Fruit fly (Drosophila melanogaster) whole organism, wandering third instar larva: ENCODE measurements around the gene plum.

ENCODE experiments used
- Abd-B ChIP-seq: fragments of >200 bp; optimal IDR thresholded peaks from 2 replicates; lab custom pipeline; 2017; ENCODE audit warnings: missing biosample characterization, missing genetic modification characterization
- CG9705 ChIP-seq: fragments of 200-800 bp; sonication (Bioruptor generic); optimal IDR thresholded peaks from 2 replicates; lab custom pipeline; 2018; ENCODE audit warnings: missing biosample characterization, mild to moderate bottlenecking, missing genetic modification characterization
- CrebA ChIP-seq: fragments of 200-800 bp; sonication (Bioruptor generic); optimal IDR thresholded peaks from 2 replicates; lab custom pipeline; 2016; ENCODE audit warnings: missing biosample characterization, mild to moderate bottlenecking, missing genetic modification characterization, borderline replicate concordance
- Dfd ChIP-seq: fragments of >200 bp; optimal IDR thresholded peaks from 2 replicates; lab custom pipeline; 2017; ENCODE audit warnings: missing biosample characterization, missing genetic modification characterization
- Dif ChIP-seq: fragments of 200-275, 200-300 bp; sonication (Bioruptor generic); optimal IDR thresholded peaks from 2 replicates; lab custom pipeline; 2018; ENCODE audit warnings: missing biosample characterization, missing genetic modification characterization; ENCODE audit not compliant: partially characterized antibody
- HLH106 ChIP-seq: fragments of 200-800 bp; optimal IDR thresholded peaks from 3 replicates; lab custom pipeline; 2019; ENCODE audit warnings: missing biosample characterization, mild to moderate bottlenecking, missing genetic modification characterization, moderate library complexity
- Hnf4 ChIP-seq: fragments of 200-800 bp; sonication (Bioruptor generic); optimal IDR thresholded peaks from 2 replicates; lab custom pipeline; 2016; ENCODE audit warnings: missing biosample characterization, mild to moderate bottlenecking, missing genetic modification characterization
- Hr78 ChIP-seq: fragments of >200 bp; optimal IDR thresholded peaks from 2 replicates; lab custom pipeline; 2017; ENCODE audit warnings: missing biosample characterization, missing genetic modification characterization
- Jra ChIP-seq: sonication (Bioruptor generic); optimal IDR thresholded peaks from 2 replicates; lab custom pipeline; 2016; ENCODE audit warnings: missing biosample characterization, missing genetic modification characterization
- N ChIP-seq: fragments of >200 bp; optimal IDR thresholded peaks from 2 replicates; lab custom pipeline; 2018; ENCODE audit warnings: missing biosample characterization, missing external identifiers, missing genetic modification characterization
- OdsH ChIP-seq: fragments of 200-800 bp; sonication (Bioruptor generic); optimal IDR thresholded peaks from 2 replicates; lab custom pipeline; 2016; ENCODE audit warnings: missing biosample characterization, mild to moderate bottlenecking, missing genetic modification characterization
- Rel ChIP-seq, 2 experiments: fragments of 200-800 bp; sonication (Bioruptor generic) in 1 of 2; optimal IDR thresholded peaks; 2 replicates in 1 of 2; 3 replicates in 1 of 2; lab custom pipeline; 2016 to 2019; ENCODE audit warnings: mild to moderate bottlenecking in 2 of 2, missing biosample characterization in 2 of 2, missing genetic modification characterization in 2 of 2, moderate library complexity in 1 of 2
- Sp1 ChIP-seq: fragments of 200-800 bp; sonication (Bioruptor generic); optimal IDR thresholded peaks from 3 replicates; lab custom pipeline; 2019; ENCODE audit warnings: missing biosample characterization, mild to moderate bottlenecking, missing genetic modification characterization, moderate library complexity
- Vsx2 ChIP-seq: fragments of 200-300, 225-300 bp; sonication (Bioruptor generic); optimal IDR thresholded peaks from 2 replicates; lab custom pipeline; 2018; ENCODE audit warnings: missing biosample characterization, missing genetic modification characterization; ENCODE audit not compliant: partially characterized antibody
- br ChIP-seq: fragments of 200-800 bp; sonication (Bioruptor generic); optimal IDR thresholded peaks from 2 replicates; lab custom pipeline; 2016; ENCODE audit warnings: missing biosample characterization, missing genetic modification characterization
- brk ChIP-seq: fragments of 200-800 bp; sonication (Bioruptor generic); optimal IDR thresholded peaks from 2 replicates; lab custom pipeline; 2016; ENCODE audit warnings: missing biosample characterization, mild to moderate bottlenecking, missing genetic modification characterization
- dl ChIP-seq, 2 experiments: fragments of 175-275, 200-275 bp in 1 of 2; fragments of 200-275 bp in 1 of 2; sonication (Bioruptor generic); optimal IDR thresholded peaks; lab custom pipeline; 2018; ENCODE audit warnings: mild to moderate bottlenecking in 2 of 2, missing biosample characterization in 2 of 2, missing genetic modification characterization in 2 of 2, moderate library complexity in 2 of 2; ENCODE audit not compliant: partially characterized antibody in 2 of 2, insufficient read depth in 1 of 2
- dmrt93B ChIP-seq: fragments of 200-800 bp; sonication (Bioruptor generic); optimal IDR thresholded peaks from 2 replicates; lab custom pipeline; 2018; ENCODE audit warnings: missing biosample characterization, mild to moderate bottlenecking, missing genetic modification characterization
- ey ChIP-seq: fragments of 200-800 bp; sonication (Bioruptor generic); optimal IDR thresholded peaks from 2 replicates; lab custom pipeline; 2016; ENCODE audit warnings: missing biosample characterization, missing genetic modification characterization
- foxo ChIP-seq, 2 experiments: fragments of 200-800 bp; sonication (Bioruptor generic); optimal IDR thresholded peaks; 2 replicates in 1 of 2; 3 replicates in 1 of 2; lab custom pipeline; 2016 to 2017; ENCODE audit warnings: missing biosample characterization in 2 of 2, missing genetic modification characterization in 2 of 2
- fru ChIP-seq: fragments of 200-800 bp; sonication (Bioruptor generic); optimal IDR thresholded peaks from 3 replicates; lab custom pipeline; 2016; ENCODE audit warnings: missing biosample characterization, mild to moderate bottlenecking, missing genetic modification characterization
- h ChIP-seq: fragments of 200-800 bp; sonication (Bioruptor generic); optimal IDR thresholded peaks from 3 replicates; lab custom pipeline; 2016; ENCODE audit warnings: missing biosample characterization, mild to moderate bottlenecking, missing genetic modification characterization
- jim ChIP-seq: fragments of 175-275, 200-325 bp; sonication (Bioruptor generic); optimal IDR thresholded peaks from 2 replicates; lab custom pipeline; 2016; ENCODE audit warnings: missing biosample characterization, mild to moderate bottlenecking, missing genetic modification characterization
- lola ChIP-seq: fragments of >200 bp; optimal IDR thresholded peaks from 2 replicates; lab custom pipeline; 2017; ENCODE audit warnings: missing biosample characterization, missing genetic modification characterization
- pan ChIP-seq: fragments of >200 bp; optimal IDR thresholded peaks from 2 replicates; lab custom pipeline; 2017
- psq ChIP-seq: fragments of 200-800 bp; sonication (Bioruptor generic); optimal IDR thresholded peaks from 3 replicates; lab custom pipeline; 2017; ENCODE audit warnings: missing biosample characterization, mild to moderate bottlenecking, missing genetic modification characterization, moderate library complexity
- rgr ChIP-seq: fragments of 200-800 bp; sonication (Bioruptor generic); optimal IDR thresholded peaks from 3 replicates; lab custom pipeline; 2016; ENCODE audit warnings: missing biosample characterization, mild to moderate bottlenecking, missing genetic modification characterization
- sage ChIP-seq: fragments of 200-800 bp; sonication (Bioruptor generic); optimal IDR thresholded peaks from 2 replicates; lab custom pipeline; 2016; ENCODE audit warnings: missing biosample characterization, mild to moderate bottlenecking, missing genetic modification characterization
- sv ChIP-seq: fragments of 200-800 bp; sonication (Bioruptor generic); optimal IDR thresholded peaks from 3 replicates; lab custom pipeline; 2016; ENCODE audit warnings: missing biosample characterization, missing genetic modification characterization
- tai ChIP-seq: sonication (Bioruptor generic); optimal IDR thresholded peaks from 2 replicates; lab custom pipeline; 2016; ENCODE audit warnings: missing biosample characterization, missing genetic modification characterization
- woc ChIP-seq: sonication (Bioruptor generic); optimal IDR thresholded peaks from 2 replicates; lab custom pipeline; 2016; ENCODE audit warnings: missing biosample characterization, mild to moderate bottlenecking, missing genetic modification characterization

Gene plum

dm6 chr3R:26442609-26443180 lies 92.3 kb downstream of the plum start:
- peak; percentile 43 for TF ChIP-seq h (GFP tag; lab: Kevin White, UChicago)
- TF ChIP-seq rgr (GFP tag; lab: Kevin White, UChicago) = peak; percentile 27
- TF ChIP-seq lola = no peak
- no peak for TF ChIP-seq jim
- TF ChIP-seq tai (GFP tag; lab: Kevin White, UChicago) = no peak
- TF ChIP-seq CrebA = no peak
- no peak for TF ChIP-seq OdsH
- TF ChIP-seq Rel (GFP tag; optimal IDR thresholded peaks at IDR 0.05; lab: Kevin White, UChicago) = no peak
- no peak for TF ChIP-seq Rel (tag; optimal IDR thresholded peaks at IDR 0.05; lab: Kevin White, UChicago)
- TF ChIP-seq Sp1 (GFP tag; lab: Kevin White, UChicago) = peak; percentile 4
- no peak for TF ChIP-seq sv (GFP tag; lab: Kevin White, UChicago)
- TF ChIP-seq Abd-B = no peak

dm6 chr3R:26440455-26441196 lies 94.4 kb downstream of the plum start, which contains the start of gene tx:
tx (plus strand) TSS chr3R:26440778.
- TF ChIP-seq brk (GFP tag; lab: Kevin White, UChicago) (peak; percentile 9), dl (GFP tag; optimal IDR thresholded peaks at IDR 0.05; lab: Kevin White, UChicago; ENCODE audit: insufficient read depth in 1 of 2, partially characterized antibody in 2 of 2) (peak in 1 of 2 experiments; percentile 45), Dif (GFP tag; lab: Kevin White, UChicago) (peak; percentile 82), jim (no peak), Vsx2 (GFP tag; lab: Kevin White, UChicago) (peak; percentile 72)

- no peak for TF ChIP-seq CrebA
- TF ChIP-seq Sp1 (GFP tag; lab: Kevin White, UChicago) = peak; percentile 33
- TF ChIP-seq Hnf4 = peak; percentile 45
- peak; percentile 60 for TF ChIP-seq HLH106 (tag; lab: Kevin White, UChicago)
- TF ChIP-seq h (GFP tag; lab: Kevin White, UChicago) = peak; percentile 68
- no peak for TF ChIP-seq Hr78 (GFP tag; lab: Kevin White, UChicago)
- TF ChIP-seq sv (GFP tag; lab: Kevin White, UChicago) = peak; percentile 1
- peak in 1 of 2 experiments; percentile 63 for TF ChIP-seq foxo (GFP tag; optimal IDR thresholded peaks at IDR 0.05; lab: Kevin White, UChicago)
- TF ChIP-seq brk (GFP tag; lab: Kevin White, UChicago) = peak; percentile 45
- TF ChIP-seq ey (GFP tag; lab: Kevin White, UChicago) = peak; percentile 60
- TF ChIP-seq psq (GFP tag; lab: Kevin White, UChicago) = no peak
- peak; percentile 59 for TF ChIP-seq OdsH
- no peak for TF ChIP-seq Rel (GFP tag; optimal IDR thresholded peaks at IDR 0.05; lab: Kevin White, UChicago)
- TF ChIP-seq Rel (tag; optimal IDR thresholded peaks at IDR 0.05; lab: Kevin White, UChicago) = no peak
- no peak for TF ChIP-seq tai (GFP tag; lab: Kevin White, UChicago)
- TF ChIP-seq Dfd (GFP tag; lab: Kevin White, UChicago) = no peak
- TF ChIP-seq pan (lab: Kevin White, UChicago) = no peak
- peak; percentile 70 for TF ChIP-seq fru
- TF ChIP-seq sage = no peak
- peak; percentile 29 for TF ChIP-seq br (GFP tag; lab: Kevin White, UChicago)
- TF ChIP-seq rgr (GFP tag; lab: Kevin White, UChicago) = peak; percentile 61
Measured at dm6 chr3R:26436540-26436939, 98.5 kb downstream of the plum start.

- no peak for TF ChIP-seq Rel (GFP tag; optimal IDR thresholded peaks at IDR 0.05; lab: Kevin White, UChicago)
- no peak for TF ChIP-seq Rel (tag; optimal IDR thresholded peaks at IDR 0.05; lab: Kevin White, UChicago)
- no peak for TF ChIP-seq psq (GFP tag; lab: Kevin White, UChicago)
- no peak for TF ChIP-seq ey (GFP tag; lab: Kevin White, UChicago)
- TF ChIP-seq CG9705 (GFP tag; lab: Kevin White, UChicago) = no peak
Measured at dm6 chr3R:26436001-26436400, 99.0 kb downstream of the plum start.

- no peak for TF ChIP-seq rgr (GFP tag; lab: Kevin White, UChicago)
- no peak for TF ChIP-seq CrebA
- TF ChIP-seq tai (GFP tag; lab: Kevin White, UChicago) = no peak
- TF ChIP-seq N (GFP tag; lab: Kevin White, UChicago) = no peak
- no peak for TF ChIP-seq dmrt93B (GFP tag; lab: Kevin White, UChicago)
- no peak for TF ChIP-seq CG9705 (GFP tag; lab: Kevin White, UChicago)
- no peak for TF ChIP-seq Rel (GFP tag; optimal IDR thresholded peaks at IDR 0.05; lab: Kevin White, UChicago)
- TF ChIP-seq Rel (tag; optimal IDR thresholded peaks at IDR 0.05; lab: Kevin White, UChicago) = no peak
- TF ChIP-seq pan (lab: Kevin White, UChicago) = no peak
- no peak for TF ChIP-seq Dfd (GFP tag; lab: Kevin White, UChicago)
- no peak for TF ChIP-seq Abd-B
- TF ChIP-seq woc (GFP tag; lab: Kevin White, UChicago) = no peak
- TF ChIP-seq Jra (GFP tag; lab: Kevin White, UChicago) = no peak
- no peak for TF ChIP-seq Dif (GFP tag; lab: Kevin White, UChicago)
- TF ChIP-seq h (GFP tag; lab: Kevin White, UChicago) = no peak
- no peak for TF ChIP-seq Vsx2 (GFP tag; lab: Kevin White, UChicago)
- TF ChIP-seq Hr78 (GFP tag; lab: Kevin White, UChicago) = no peak
- no peak for TF ChIP-seq lola
- no peak for TF ChIP-seq Hnf4
- TF ChIP-seq jim = no peak
Measured at dm6 chr3R:26433743-26434142, 101.3 kb downstream of the plum start.
